Worm (Caenorhabditis elegans) whole organism, young adult: Measurements from ENCODE around the gene T04C10.3.

Experiments
- B0019.2 ChIP-seq: fragments of 200-800 bp; sonication (Bioruptor generic); conservative IDR thresholded peaks from 2 replicates; pipeline ENCODE4 v1.3.6; 2022; ENCODE audit warnings: missing genetic modification reagents, missing genetic modification characterization, missing compliant biosample characterization
- B0035.1 ChIP-seq: sonication (generic microtip); optimal IDR thresholded peaks from 2 replicates; lab custom pipeline; 2016; ENCODE audit warnings: missing genetic modification characterization, mild to moderate bottlenecking, missing compliant biosample characterization, missing genotype, missing genetic modification reagents
- C06A6.2 ChIP-seq: fragments of 200-800 bp; sonication (Bioruptor generic); conservative IDR thresholded peaks from 2 replicates; pipeline ENCODE4 v1.3.6; 2022; ENCODE audit warnings: missing genetic modification characterization, missing compliant biosample characterization
- F23B12.7 ChIP-seq: sonication (generic microtip); optimal IDR thresholded peaks from 2 replicates; lab custom pipeline; 2017; ENCODE audit warnings: missing genetic modification characterization, mild to moderate bottlenecking, missing compliant biosample characterization, antibody characterized with exemption, moderate library complexity; ENCODE audit not compliant: insufficient read depth
- T26A5.8 ChIP-seq: sonication (generic microtip); optimal IDR thresholded peaks from 2 replicates; lab custom pipeline; 2016; ENCODE audit warnings: missing genetic modification characterization, missing compliant biosample characterization
- Y53G8AR.9 ChIP-seq: fragments of 200-800 bp; sonication (Bioruptor generic); conservative IDR thresholded peaks from 2 replicates; pipeline ENCODE4 v1.3.6; 2022; ENCODE audit warnings: missing genetic modification reagents, missing genetic modification characterization, missing compliant biosample characterization
- Y95B8A.8 ChIP-seq: fragments of 200-800 bp; sonication (Bioruptor generic); IDR thresholded peaks from 2 replicates; pipeline ENCODE4 v1.3.6; 2022; ENCODE audit warnings: missing genetic modification reagents, missing genetic modification characterization, missing compliant biosample characterization
- ZK185.1 ChIP-seq: sonication (generic microtip); optimal IDR thresholded peaks from 2 replicates; lab custom pipeline; 2016; ENCODE audit warnings: mild to moderate bottlenecking, missing genetic modification characterization, missing compliant biosample characterization; ENCODE audit not compliant: poor library complexity, severe bottlenecking
- attf-5 ChIP-seq: fragments of 200-800 bp; sonication (Bioruptor generic); optimal IDR thresholded peaks from 2 replicates; lab custom pipeline; 2018; ENCODE audit warnings: mild to moderate bottlenecking, missing genetic modification characterization, missing compliant biosample characterization
- ccch-3 ChIP-seq: fragments of 200-800 bp; sonication (Bioruptor generic); optimal IDR thresholded peaks from 2 replicates; lab custom pipeline; 2018; ENCODE audit warnings: mild to moderate bottlenecking, missing genetic modification characterization, missing compliant biosample characterization
- cebp-1 ChIP-seq, 2 experiments: fragments of 200-800 bp in 1 of 2; sonication (Bioruptor generic) in 1 of 2; sonication (generic microtip) in 1 of 2; IDR thresholded peaks in 1 of 2; optimal IDR thresholded peaks in 1 of 2; 2 replicates each; pipeline versions ENCODE4 v1.3.6 to Lab custom; 2017 to 2022; ENCODE audit warnings: missing compliant biosample characterization in 2 of 2, missing genetic modification characterization in 2 of 2, mild to moderate bottlenecking in 1 of 2, missing genetic modification reagents in 1 of 2, moderate library complexity in 1 of 2
- ceh-100 ChIP-seq: fragments of 200-800 bp; sonication (Bioruptor generic); IDR thresholded peaks from 2 replicates; pipeline ENCODE4 v1.3.6; 2022; ENCODE audit warnings: missing genetic modification reagents, missing genetic modification characterization, missing compliant biosample characterization
- ceh-79 ChIP-seq: sonication (generic microtip); optimal IDR thresholded peaks from 2 replicates; lab custom pipeline; 2017; ENCODE audit warnings: mild to moderate bottlenecking, missing genetic modification characterization, missing compliant biosample characterization
- dox-1 ChIP-seq: fragments of 200-800 bp; sonication (Bioruptor generic); IDR thresholded peaks from 2 replicates; pipeline ENCODE4 v1.3.6; 2022; ENCODE audit warnings: missing genetic modification reagents, missing genetic modification characterization, missing compliant biosample characterization
- efl-1 ChIP-seq: fragments of 150-350 bp; optimal IDR thresholded peaks from 2 replicates; lab custom pipeline; 2014; ENCODE audit warnings: missing biosample characterization, missing genetic modification reagents, missing genetic modification characterization
- egl-44 ChIP-seq: fragments of 200-800 bp; sonication (Bioruptor generic); IDR thresholded peaks from 2 replicates; pipeline ENCODE4 v1.3.6; 2022; ENCODE audit warnings: missing genetic modification reagents, missing genetic modification characterization, missing compliant biosample characterization
- egrh-3 ChIP-seq: fragments of 200-800 bp; sonication (Bioruptor generic); IDR thresholded peaks from 2 replicates; pipeline ENCODE4 v1.3.6; 2022; ENCODE audit warnings: missing genetic modification reagents, missing genetic modification characterization, missing compliant biosample characterization
- ets-4 ChIP-seq: fragments of 200-800 bp; sonication (Bioruptor generic); optimal IDR thresholded peaks from 2 replicates; lab custom pipeline; 2018; ENCODE audit warnings: mild to moderate bottlenecking, missing genetic modification characterization, missing compliant biosample characterization
- him-1 ChIP-seq: sonication (generic microtip); optimal IDR thresholded peaks from 2 replicates; lab custom pipeline; 2016; ENCODE audit warnings: missing genotype, missing genetic modification reagents, missing genetic modification characterization, missing compliant biosample characterization
- hlh-12 ChIP-seq: sonication (generic microtip); optimal IDR thresholded peaks from 2 replicates; lab custom pipeline; 2016; ENCODE audit warnings: missing genetic modification characterization, missing compliant biosample characterization
- hrde-1 ChIP-seq: sonication (generic microtip); optimal IDR thresholded peaks from 2 replicates; lab custom pipeline; 2016; ENCODE audit warnings: missing genetic modification characterization, mild to moderate bottlenecking, missing compliant biosample characterization, moderate library complexity, missing genotype, missing genetic modification reagents, borderline replicate concordance
- hsf-1 ChIP-seq: fragments of 200-800 bp; sonication (Bioruptor generic); IDR thresholded peaks from 2 replicates; pipeline ENCODE4 v1.3.6; 2022; ENCODE audit warnings: missing genetic modification reagents, missing genetic modification characterization, missing compliant biosample characterization
- lsl-1 ChIP-seq: fragments of 200-800 bp; sonication (Bioruptor generic); optimal IDR thresholded peaks from 2 replicates; lab custom pipeline; 2018; ENCODE audit warnings: mild to moderate bottlenecking, missing genetic modification characterization, moderate library complexity, missing compliant biosample characterization
- lsy-27 ChIP-seq: sonication (generic microtip); optimal IDR thresholded peaks from 2 replicates; lab custom pipeline; 2017; ENCODE audit warnings: missing genetic modification characterization, mild to moderate bottlenecking, missing compliant biosample characterization, antibody characterized with exemption, missing genotype, borderline replicate concordance; ENCODE audit not compliant: insufficient read depth
- madf-10 ChIP-seq: sonication (generic microtip); optimal IDR thresholded peaks from 2 replicates; lab custom pipeline; 2016; ENCODE audit warnings: mild to moderate bottlenecking, missing genetic modification characterization, missing compliant biosample characterization
- madf-3 ChIP-seq: fragments of 200-800 bp; sonication (Bioruptor generic); IDR thresholded peaks from 2 replicates; pipeline ENCODE4 v1.3.6; 2022; ENCODE audit warnings: missing genetic modification reagents, missing genetic modification characterization, missing compliant biosample characterization
- mcd-1 ChIP-seq: fragments of 200-800 bp; sonication (Bioruptor generic); IDR thresholded peaks from 2 replicates; pipeline ENCODE4 v1.3.6; 2022; ENCODE audit warnings: missing genetic modification reagents, missing genetic modification characterization, missing compliant biosample characterization
- mel-28 ChIP-seq: sonication (generic microtip); optimal IDR thresholded peaks from 2 replicates; lab custom pipeline; 2016; ENCODE audit warnings: borderline replicate concordance, mild to moderate bottlenecking, missing genetic modification characterization, missing compliant biosample characterization
- mxl-1 ChIP-seq: sonication (generic microtip); optimal IDR thresholded peaks from 2 replicates; lab custom pipeline; 2016; ENCODE audit warnings: missing genetic modification characterization, missing compliant biosample characterization
- nfyb-1 ChIP-seq: fragments of 200-800 bp; sonication (Bioruptor generic); IDR thresholded peaks from 2 replicates; pipeline ENCODE4 v1.3.6; 2022; ENCODE audit warnings: missing genetic modification reagents, missing genetic modification characterization, missing compliant biosample characterization
- nhr-179 ChIP-seq: sonication (generic microtip); optimal IDR thresholded peaks from 2 replicates; lab custom pipeline; 2016; ENCODE audit warnings: mild to moderate bottlenecking, missing genetic modification characterization, missing compliant biosample characterization
- nhr-90 ChIP-seq: sonication (generic microtip); optimal IDR thresholded peaks from 2 replicates; lab custom pipeline; 2016; ENCODE audit warnings: missing genotype, mild to moderate bottlenecking, missing genetic modification characterization, missing compliant biosample characterization
- pbrm-1 ChIP-seq: fragments of 200-800 bp; sonication (Bioruptor generic); IDR thresholded peaks from 2 replicates; pipeline ENCODE4 v1.3.6; 2022; ENCODE audit warnings: missing genetic modification reagents, missing genetic modification characterization, missing compliant biosample characterization
- pha-4 ChIP-seq: fragments of 150-350 bp; sonication (generic microtip); optimal IDR thresholded peaks from 2 replicates; lab custom pipeline; 2014; ENCODE audit warnings: missing biosample characterization, missing genetic modification reagents, missing genetic modification characterization
- snpc-1.1 ChIP-seq: sonication (generic microtip); optimal IDR thresholded peaks from 2 replicates; lab custom pipeline; 2017; ENCODE audit warnings: missing genetic modification characterization, mild to moderate bottlenecking, missing compliant biosample characterization, antibody characterized with exemption, moderate library complexity, missing genotype, missing genetic modification reagents; ENCODE audit not compliant: insufficient read depth
- snpc-3.4 ChIP-seq: sonication (generic microtip); optimal IDR thresholded peaks from 2 replicates; lab custom pipeline; 2017; ENCODE audit warnings: missing genetic modification characterization, mild to moderate bottlenecking, missing compliant biosample characterization, antibody characterized with exemption, moderate library complexity, missing genotype, missing genetic modification reagents
- unc-130 ChIP-seq: sonication (generic microtip); optimal IDR thresholded peaks from 2 replicates; lab custom pipeline; 2016; ENCODE audit warnings: missing genetic modification reagents, missing genetic modification characterization, missing compliant biosample characterization
- unc-62 ChIP-seq: fragments of 150-350 bp; optimal IDR thresholded peaks from 2 replicates; lab custom pipeline; 2014; ENCODE audit warnings: missing biosample characterization, missing genetic modification reagents, missing genetic modification characterization
- zfh-2 ChIP-seq: fragments of 200-800 bp; sonication (Bioruptor generic); conservative IDR thresholded peaks from 2 replicates; pipeline ENCODE4 v1.3.6; 2022; ENCODE audit warnings: missing genetic modification reagents, missing genetic modification characterization, missing compliant biosample characterization
- zim-3 ChIP-seq: sonication (generic microtip); optimal IDR thresholded peaks from 2 replicates; lab custom pipeline; 2017; ENCODE audit warnings: mild to moderate bottlenecking, missing genetic modification characterization, moderate library complexity, missing compliant biosample characterization
- ztf-22 ChIP-seq: fragments of 200-800 bp; sonication (Bioruptor generic); optimal IDR thresholded peaks from 2 replicates; lab custom pipeline; 2018; ENCODE audit warnings: mild to moderate bottlenecking, missing genetic modification characterization, moderate library complexity, missing compliant biosample characterization
- ztf-25 ChIP-seq: fragments of 200-800 bp; sonication (Bioruptor generic); IDR thresholded peaks from 2 replicates; pipeline ENCODE4 v1.3.6; 2022; ENCODE audit warnings: missing genetic modification reagents, missing genetic modification characterization, missing compliant biosample characterization
- ztf-26 ChIP-seq: sonication (generic microtip); optimal IDR thresholded peaks from 2 replicates; lab custom pipeline; 2017; ENCODE audit warnings: missing genetic modification characterization, missing compliant biosample characterization

T04C10.3 gene

ce11 chrX:14828766-14829165 lies 16.6 kb downstream of the T04C10.3 start:
- no peak for TF ChIP-seq ztf-26
- no peak for TF ChIP-seq B0035.1
- TF ChIP-seq ccch-3: no peak
- no peak for TF ChIP-seq F23B12.7 (tag; lab: Kevin White, UChicago)
- no peak for TF ChIP-seq ztf-22
- no peak for TF ChIP-seq mxl-1 (tag; lab: Kevin White, UChicago)
- TF ChIP-seq madf-3 (GFP tag; lab: Robert Waterston, UW): no peak
- no peak for TF ChIP-seq unc-130 (GFP tag; lab: Kevin White, UChicago)
- TF ChIP-seq Y53G8AR.9: no peak
- TF ChIP-seq egl-44 (GFP tag; lab: Robert Waterston, UW): no peak
- TF ChIP-seq C06A6.2 (GFP tag; lab: Robert Waterston, UW): no peak
- no peak for TF ChIP-seq zfh-2 (GFP tag; lab: Robert Waterston, UW)
- no peak for TF ChIP-seq efl-1 (GFP tag; lab: Kevin White, UChicago)
- TF ChIP-seq nfyb-1 (GFP tag; lab: Robert Waterston, UW): no peak
- no peak for TF ChIP-seq pha-4 (tag; lab: Kevin White, UChicago)

- TF ChIP-seq cebp-1 (GFP tag; IDR thresholded peaks at IDR 0.05; lab: Robert Waterston, UW) (no peak), cebp-1 (tag; optimal IDR thresholded peaks at IDR 0.05; lab: Kevin White, UChicago) (no peak), ceh-79 (tag; lab: Kevin White, UChicago) (no peak), nhr-179 (tag; lab: Kevin White, UChicago) (no peak), hlh-12 (tag; lab: Kevin White, UChicago) (no peak), egrh-3 (GFP tag; lab: Robert Waterston, UW) (no peak)
- TF ChIP-seq, all 124 proteins: peak for 0
Observed at ce11 chrX:14831531-14831930, 19.4 kb downstream of the T04C10.3 start, which contains the start of gene dpf-2. Gene dpf-2 (plus strand): TSS chrX:14831831.

- TF ChIP-seq madf-10 (tag; lab: Kevin White, UChicago) (no peak), hsf-1 (no peak), attf-5 (GFP tag; lab: Kevin White, UChicago) (no peak)
Observed at ce11 chrX:14838339-14838738, 26.2 kb downstream of the T04C10.3 start.

- TF ChIP-seq dox-1 (GFP tag; lab: Robert Waterston, UW) (peak; percentile 77; the same call in 1 of the 2 replicates), T26A5.8 (tag; lab: Kevin White, UChicago) (no peak), ets-4 (GFP tag; lab: Kevin White, UChicago) (no peak), zim-3 (tag; lab: Kevin White, UChicago) (no peak), him-1 (tag; lab: Kevin White, UChicago) (no peak), egl-44 (GFP tag; lab: Robert Waterston, UW) (no peak), ZK185.1 (tag; lab: Kevin White, UChicago) (peak; percentile 59), mel-28 (no peak), B0019.2 (GFP tag; lab: Robert Waterston, UW) (no peak), ztf-22 (no peak), lsy-27 (tag; lab: Kevin White, UChicago) (no peak), ztf-25 (GFP tag; lab: Robert Waterston, UW) (no peak), hrde-1 (tag; lab: Kevin White, UChicago) (no peak), madf-3 (GFP tag; lab: Robert Waterston, UW) (no peak), nhr-90 (tag; lab: Kevin White, UChicago) (no peak), unc-62 (no peak), snpc-1.1 (no peak), lsl-1 (GFP tag; lab: Kevin White, UChicago) (no peak), snpc-3.4 (tag; lab: Kevin White, UChicago) (no peak), ceh-100 (GFP tag; lab: Robert Waterston, UW) (no peak), cebp-1 (GFP tag; IDR thresholded peaks at IDR 0.05; lab: Robert Waterston, UW) (no peak), cebp-1 (tag; optimal IDR thresholded peaks at IDR 0.05; lab: Kevin White, UChicago) (peak; percentile 81), mcd-1 (GFP tag; lab: Robert Waterston, UW) (peak; percentile 55), Y95B8A.8 (no peak), pbrm-1 (no peak; the same call in 1 of the 2 replicates)
Observed at ce11 chrX:14841030-14841429, 28.9 kb downstream of the T04C10.3 start.
